Fruit fly (Drosophila melanogaster): ENCODE measurements around the gene CG4860.

Gene CG4860

dm6 chr3R:12196100-12196499 is 25.2 kb downstream of the CG4860 start:
- no peak for TF ChIP-seq h (optimal IDR thresholded peaks at IDR 0.05)
- TF ChIP-seq insv (optimal IDR thresholded peaks at IDR 0.05), result no peak
- TF ChIP-seq Sin3A (optimal IDR thresholded peaks at IDR 0.05), result no peak
- TF ChIP-seq ttk (optimal IDR thresholded peaks at IDR 0.05), result no peak
- TF ChIP-seq Myc (optimal IDR thresholded peaks at IDR 0.05), result no peak

- TF ChIP-seq insv (optimal IDR thresholded peaks at IDR 0.05) (no peak), ttk (optimal IDR thresholded peaks at IDR 0.05) (no peak), Myc (optimal IDR thresholded peaks at IDR 0.05) (no peak), Sin3A (optimal IDR thresholded peaks at IDR 0.05) (no peak), psq (optimal IDR thresholded peaks at IDR 0.05) (no peak), h (optimal IDR thresholded peaks at IDR 0.05) (no peak)
Measured at dm6 chr3R:12194911-12195310, 26.4 kb downstream of the CG4860 start, which contains the start of the genes eIF3d2 and CG43450. eIF3d2 (minus strand) TSS chr3R:12195011. CG43450 (plus strand) TSS chr3R:12195294.

- TF ChIP-seq Sin3A (optimal IDR thresholded peaks at IDR 0.05) (no peak), insv (optimal IDR thresholded peaks at IDR 0.05) (no peak)
Measured at dm6 chr3R:12185615-12186014, 35.6 kb downstream of the CG4860 start.
